Fruit fly (Drosophila melanogaster) Kc167 (cell line): Measurements from ENCODE around the gene Dscam3.

Experiments
- Myc ChIP-seq: fragments of >200 bp; optimal IDR thresholded peaks from 2 replicates; lab custom pipeline; 2017; ENCODE audit warnings: missing external identifiers
- Sin3A ChIP-seq: fragments of >200 bp; optimal IDR thresholded peaks from 2 replicates; lab custom pipeline; 2018; ENCODE audit warnings: missing external identifiers
- h ChIP-seq: fragments of >200 bp; optimal IDR thresholded peaks from 3 replicates; lab custom pipeline; 2018; ENCODE audit warnings: missing external identifiers
- insv ChIP-seq: fragments of >200 bp; optimal IDR thresholded peaks from 3 replicates; lab custom pipeline; 2018; ENCODE audit warnings: missing external identifiers
- psq ChIP-seq: fragments of >200 bp; optimal IDR thresholded peaks from 2 replicates; lab custom pipeline; 2017; ENCODE audit warnings: missing external identifiers
- ttk ChIP-seq: sonication (Bioruptor generic); optimal IDR thresholded peaks from 2 replicates; lab custom pipeline; 2017; ENCODE audit warnings: missing external identifiers

The Dscam3 gene

DNA sequence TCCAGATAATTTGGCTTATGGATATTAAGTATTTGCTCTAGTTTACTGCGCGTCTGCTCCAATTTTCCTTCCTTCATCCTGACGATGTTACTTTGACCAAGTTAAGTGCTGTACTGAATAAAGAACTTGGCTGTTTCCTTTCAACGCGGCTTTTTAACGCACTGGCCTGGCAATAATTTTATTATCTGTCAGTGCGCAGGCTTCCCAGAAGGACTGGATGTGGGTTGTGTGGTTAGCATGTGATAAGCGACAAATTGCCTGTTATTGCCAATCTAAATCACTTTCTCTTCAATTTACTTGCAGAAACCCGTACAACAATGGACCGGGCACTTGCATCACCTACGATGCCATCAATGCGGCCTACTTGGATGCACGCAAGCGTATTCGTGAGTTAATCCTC lies 64.8 kb downstream of the Dscam3 start, which contains the start of gene CG14331:
Gene CG14331 (minus strand): TSS at position 101 of the 400 bp plus-strand sequence.
- no peak for TF ChIP-seq psq (lab: Kevin White, UChicago)

dm6 chr3R:17434330-17434729 lies 71.1 kb downstream of the Dscam3 start, which contains the start of gene CG44090:
Gene CG44090 (minus strand): TSS chr3R:17434430.
- TF ChIP-seq Myc (lab: Kevin White, UChicago) = no peak
- TF ChIP-seq ttk (lab: Kevin White, UChicago) = no peak
- no peak for TF ChIP-seq Sin3A (lab: Kevin White, UChicago)
- no peak for TF ChIP-seq psq (lab: Kevin White, UChicago)
- no peak for TF ChIP-seq insv (lab: Kevin White, UChicago)
- no peak for TF ChIP-seq h

DNA sequence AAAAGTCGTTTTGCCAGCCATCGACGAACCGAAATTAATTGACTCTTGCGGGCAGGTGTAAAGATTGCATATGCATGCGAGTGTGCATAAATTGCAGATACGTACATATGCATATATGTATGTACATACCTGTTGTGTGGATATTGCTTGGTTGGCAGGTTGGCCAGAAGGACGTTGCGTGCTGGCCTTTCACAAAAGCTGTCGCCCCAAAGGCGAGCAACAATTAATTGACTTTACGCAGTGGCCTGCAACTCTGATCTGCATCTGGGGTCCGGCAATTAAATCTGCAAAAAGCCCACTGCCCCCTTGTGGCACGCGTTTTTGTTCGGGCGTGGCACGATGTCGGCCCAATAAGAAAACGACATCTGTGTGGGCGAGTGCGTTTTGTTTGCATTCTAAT lies 72.3 kb downstream of the Dscam3 start:
- TF ChIP-seq insv (lab: Kevin White, UChicago) (no peak), h (no peak), psq (lab: Kevin White, UChicago) (no peak), Sin3A (lab: Kevin White, UChicago) (no peak)

DNA sequence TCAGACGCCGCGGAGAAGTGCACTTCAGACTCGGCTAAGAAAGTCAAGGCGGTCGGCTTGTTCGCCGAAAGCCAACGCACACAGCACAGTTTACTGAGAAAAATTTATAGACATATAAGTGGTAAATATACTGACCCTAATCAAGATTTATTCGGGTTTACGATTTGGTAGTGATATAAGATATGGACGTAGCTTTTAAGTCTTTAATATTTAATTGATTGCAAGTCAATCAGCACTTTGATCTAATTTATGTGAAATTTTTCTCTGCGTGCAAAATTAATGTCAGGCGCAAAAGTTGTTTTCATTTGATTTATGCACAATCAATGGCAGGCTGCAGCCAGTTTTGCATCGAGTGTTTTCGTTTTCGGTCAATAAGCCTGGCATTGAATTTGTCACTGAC lies 75.0 kb downstream of the Dscam3 start:
- TF ChIP-seq h = no peak
- no peak for TF ChIP-seq insv (lab: Kevin White, UChicago)

DNA sequence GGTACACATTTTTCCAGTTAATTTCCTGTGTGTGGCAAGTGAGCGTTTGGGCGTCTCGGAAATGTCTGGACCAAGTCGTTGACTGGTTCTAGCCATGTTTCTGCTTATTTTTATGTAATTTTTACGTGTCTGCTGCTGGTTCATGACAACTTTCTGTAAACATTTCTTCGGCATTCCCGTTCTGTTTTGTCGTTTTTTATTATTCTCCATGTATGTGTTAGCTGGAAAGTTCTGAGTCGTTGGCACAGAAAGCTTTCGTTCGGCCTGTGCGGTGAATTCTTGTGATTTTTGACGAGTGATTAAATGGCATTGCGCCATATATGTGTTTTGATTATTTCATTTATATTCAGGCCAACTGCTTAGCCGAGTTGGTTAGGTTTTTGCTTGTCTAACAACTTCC lies 79.2 kb downstream of the Dscam3 start:
- TF ChIP-seq ttk (lab: Kevin White, UChicago) = no peak
- no peak for TF ChIP-seq psq (lab: Kevin White, UChicago)
- TF ChIP-seq h = no peak
- no peak for TF ChIP-seq Sin3A (lab: Kevin White, UChicago)
- no peak for TF ChIP-seq Myc (lab: Kevin White, UChicago)
- no peak for TF ChIP-seq insv (lab: Kevin White, UChicago)

dm6 chr3R:17425417-17425915 lies 80.0 kb downstream of the Dscam3 start, which contains the start of gene cysu:
Gene cysu (plus strand): TSS chr3R:17425768.
- TF ChIP-seq insv (lab: Kevin White, UChicago) (no peak), h (no peak), Sin3A (lab: Kevin White, UChicago) (no peak), psq (lab: Kevin White, UChicago) (no peak), ttk (lab: Kevin White, UChicago) (no peak), Myc (lab: Kevin White, UChicago) (no peak)
